Fruit fly (Drosophila melanogaster) whole organism, embryonic: Measurements from ENCODE around the gene side-III.
A peak's percentile ranks its signal among the peaks of the same experiment; 100 is the strongest.

Source experiments
- Abd-B ChIP-seq: fragments of 200-800 bp; sonication (Bioruptor generic); optimal IDR thresholded peaks from 2 replicates; lab custom pipeline; 2018; ENCODE audit warnings: missing biosample characterization, mild to moderate bottlenecking, missing genetic modification characterization, moderate library complexity
- Bgb ChIP-seq: fragments of 200-800 bp; sonication (Bioruptor generic); IDR thresholded peaks from 2 replicates; pipeline ENCODE4 v1.3.6; 2022; ENCODE audit warnings: missing biosample characterization, missing genetic modification characterization; ENCODE audit not compliant: partially characterized antibody
- C15 ChIP-seq: fragments of 200-800 bp; sonication (Bioruptor generic); IDR thresholded peaks from 3 replicates; pipeline ENCODE4 v1.3.6; 2022; ENCODE audit warnings: missing biosample characterization, missing genetic modification characterization
- CG10321 ChIP-seq: fragments of 200-800 bp; sonication (Bioruptor generic); IDR thresholded peaks from 2 replicates; pipeline ENCODE4 v1.3.6; 2022; ENCODE audit warnings: missing biosample characterization, missing genetic modification characterization
- CG10959 ChIP-seq: fragments of 200-800 bp; sonication (Bioruptor generic); IDR thresholded peaks from 2 replicates; pipeline ENCODE4 v1.3.6; 2022; ENCODE audit warnings: missing biosample characterization, missing genetic modification characterization
- CG11504 ChIP-seq: fragments of 200-800 bp; sonication (Bioruptor generic); optimal IDR thresholded peaks from 3 replicates; lab custom pipeline; 2019; ENCODE audit warnings: missing biosample characterization, mild to moderate bottlenecking, missing genetic modification characterization, moderate library complexity
- CG12155 ChIP-seq: fragments of 200-800 bp; sonication (Bioruptor generic); optimal IDR thresholded peaks from 3 replicates; lab custom pipeline; 2016; ENCODE audit warnings: missing biosample characterization, missing genetic modification characterization
- CG13123 ChIP-seq: fragments of 200-800 bp; sonication (Bioruptor generic); optimal IDR thresholded peaks from 2 replicates; lab custom pipeline; 2016; ENCODE audit warnings: missing biosample characterization, missing genetic modification characterization
- CG13424 ChIP-seq: fragments of 200-800 bp; sonication (Bioruptor generic); optimal IDR thresholded peaks from 2 replicates; lab custom pipeline; 2019; ENCODE audit warnings: missing biosample characterization, mild to moderate bottlenecking, missing genetic modification characterization, moderate library complexity
- CG17328 ChIP-seq: fragments of 200-800 bp; sonication (Bioruptor generic); IDR thresholded peaks from 2 replicates; pipeline ENCODE4 v1.3.6; 2022; ENCODE audit warnings: missing biosample characterization, missing genetic modification characterization
- CG18599 ChIP-seq: fragments of 200-800 bp; sonication (Bioruptor generic); optimal IDR thresholded peaks from 3 replicates; lab custom pipeline; 2017; ENCODE audit warnings: missing biosample characterization, missing genetic modification characterization, mild to moderate bottlenecking, moderate library complexity, missing genetic modification reagents
- CG2202 ChIP-seq: fragments of 200-800 bp; sonication (Bioruptor generic); optimal IDR thresholded peaks from 2 replicates; lab custom pipeline; 2018; ENCODE audit warnings: missing biosample characterization, mild to moderate bottlenecking, missing genetic modification characterization
- CG2889 ChIP-seq: fragments of 200-800 bp; sonication (Bioruptor generic); IDR thresholded peaks from 3 replicates; pipeline ENCODE4 v1.3.6; 2022; ENCODE audit warnings: missing biosample characterization, missing genetic modification characterization
- CG3281 ChIP-seq: fragments of 200-800 bp; sonication (Bioruptor generic); optimal IDR thresholded peaks from 3 replicates; lab custom pipeline; 2017; ENCODE audit warnings: missing biosample characterization, mild to moderate bottlenecking, missing genetic modification characterization
- CG3838 ChIP-seq: fragments of 200-800 bp; sonication (Bioruptor generic); optimal IDR thresholded peaks from 3 replicates; lab custom pipeline; 2016; ENCODE audit warnings: missing biosample characterization, missing genetic modification characterization
- CG42726 ChIP-seq: fragments of 200-800 bp; sonication (Bioruptor generic); IDR thresholded peaks from 2 replicates; pipeline ENCODE4 v1.3.6; 2022; ENCODE audit warnings: missing biosample characterization, missing genetic modification characterization; ENCODE audit not compliant: partially characterized antibody
- CG4282 ChIP-seq: fragments of 200-800 bp; sonication (Bioruptor generic); optimal IDR thresholded peaks from 2 replicates; lab custom pipeline; 2016; ENCODE audit warnings: missing biosample characterization, missing genetic modification characterization
- CG6654 ChIP-seq: fragments of 200-800 bp; sonication (Bioruptor generic); optimal IDR thresholded peaks from 2 replicates; lab custom pipeline; 2017; ENCODE audit warnings: missing biosample characterization, mild to moderate bottlenecking, missing genetic modification characterization
- CG7839 ChIP-seq: fragments of 200-800 bp; sonication (Bioruptor generic); optimal IDR thresholded peaks from 3 replicates; lab custom pipeline; 2018; ENCODE audit warnings: missing biosample characterization, mild to moderate bottlenecking, missing genetic modification characterization, moderate library complexity
- CG8359 ChIP-seq: fragments of 200-800 bp; sonication (Bioruptor generic); optimal IDR thresholded peaks from 2 replicates; lab custom pipeline; 2017; ENCODE audit warnings: missing biosample characterization, mild to moderate bottlenecking, missing genetic modification characterization, borderline replicate concordance
- CTCF ChIP-seq: fragments of 200-800 bp; sonication (Bioruptor generic); optimal IDR thresholded peaks from 2 replicates; lab custom pipeline; 2017; ENCODE audit warnings: missing biosample characterization, mild to moderate bottlenecking, missing genetic modification characterization, moderate library complexity
- CrebB ChIP-seq: fragments of 200-800 bp; sonication (Bioruptor generic); optimal IDR thresholded peaks from 3 replicates; lab custom pipeline; 2018; ENCODE audit warnings: missing biosample characterization, mild to moderate bottlenecking, missing genetic modification characterization
- Dll ChIP-seq: fragments of 200-800 bp; sonication (Bioruptor generic); IDR thresholded peaks from 4 replicates; pipeline ENCODE4 v1.3.6; 2022; ENCODE audit warnings: missing biosample characterization, missing genetic modification characterization; ENCODE audit not compliant: partially characterized antibody
- Doc2 ChIP-seq: fragments of 200-800 bp; sonication (Bioruptor generic); IDR thresholded peaks from 2 replicates; pipeline ENCODE4 v1.3.6; 2022; ENCODE audit warnings: missing biosample characterization, missing genetic modification characterization
- HLHmδ ChIP-seq: fragments of 200-800 bp; sonication (Bioruptor generic); optimal IDR thresholded peaks from 2 replicates; lab custom pipeline; 2018; ENCODE audit warnings: missing biosample characterization, mild to moderate bottlenecking, missing genetic modification characterization, moderate library complexity
- Hand ChIP-seq: fragments of 200-800 bp; sonication (Bioruptor generic); optimal IDR thresholded peaks from 2 replicates; lab custom pipeline; 2017; ENCODE audit warnings: mild to moderate bottlenecking, missing biosample characterization, missing genetic modification reagents, missing genetic modification characterization
- Hr51 ChIP-seq, 2 experiments: fragments of 200-800 bp; sonication (Bioruptor generic); optimal IDR thresholded peaks; 2 replicates in 1 of 2; 3 replicates in 1 of 2; lab custom pipeline; 2016 to 2018; ENCODE audit warnings: missing biosample characterization in 2 of 2, missing genetic modification characterization in 2 of 2, mild to moderate bottlenecking in 1 of 2, moderate library complexity in 1 of 2
- NC2α ChIP-seq: fragments of 200-800 bp; sonication (Bioruptor generic); optimal IDR thresholded peaks from 2 replicates; lab custom pipeline; 2016; ENCODE audit warnings: missing biosample characterization, missing genetic modification characterization
- Optix ChIP-seq: fragments of 200-800 bp; sonication (Bioruptor generic); IDR thresholded peaks from 3 replicates; pipeline ENCODE4 v1.3.6; 2022; ENCODE audit warnings: missing biosample characterization, missing genetic modification characterization
- Xbp1 ChIP-seq: fragments of 200-800 bp; sonication (Bioruptor generic); optimal IDR thresholded peaks from 3 replicates; lab custom pipeline; 2016; ENCODE audit warnings: missing biosample characterization, mild to moderate bottlenecking, missing genetic modification characterization
- Xrp1 ChIP-seq: fragments of 200-800 bp; sonication (Bioruptor generic); IDR thresholded peaks from 2 replicates; pipeline ENCODE4 v1.3.6; 2022; ENCODE audit warnings: missing biosample characterization, missing genetic modification characterization
- ash1 ChIP-seq: fragments of 200-800 bp; sonication (Bioruptor generic); optimal IDR thresholded peaks from 2 replicates; lab custom pipeline; 2018; ENCODE audit warnings: missing biosample characterization, mild to moderate bottlenecking, missing genetic modification characterization
- btn ChIP-seq: fragments of 200-800 bp; sonication (Bioruptor generic); optimal IDR thresholded peaks from 2 replicates; lab custom pipeline; 2016; ENCODE audit warnings: missing biosample characterization, missing genetic modification characterization
- cg ChIP-seq: fragments of 200-800 bp; sonication (Bioruptor generic); optimal IDR thresholded peaks from 3 replicates; lab custom pipeline; 2019; ENCODE audit warnings: missing biosample characterization, mild to moderate bottlenecking, missing genetic modification characterization, moderate library complexity
- cwo ChIP-seq: fragments of 200-800 bp; sonication (Bioruptor generic); optimal IDR thresholded peaks from 3 replicates; lab custom pipeline; 2017; ENCODE audit warnings: missing biosample characterization, missing genetic modification characterization, mild to moderate bottlenecking, moderate library complexity, missing genetic modification reagents
- da ChIP-seq: fragments of 200-800 bp; sonication (Bioruptor generic); optimal IDR thresholded peaks from 2 replicates; lab custom pipeline; 2016; ENCODE audit warnings: missing biosample characterization, missing genetic modification characterization
- disco-r ChIP-seq: fragments of 200-800 bp; sonication (Bioruptor generic); optimal IDR thresholded peaks from 2 replicates; lab custom pipeline; 2016; ENCODE audit warnings: missing biosample characterization, missing genetic modification characterization
- hb ChIP-seq: fragments of 200-800 bp; sonication (Bioruptor generic); IDR thresholded peaks from 3 replicates; pipeline ENCODE4 v1.3.6; 2022; ENCODE audit warnings: missing biosample characterization, missing genetic modification characterization; ENCODE audit not compliant: partially characterized antibody
- knrl ChIP-seq: fragments of 200-800 bp; sonication (Bioruptor generic); IDR thresholded peaks from 3 replicates; pipeline ENCODE4 v1.3.6; 2022; ENCODE audit warnings: missing biosample characterization, missing genetic modification characterization; ENCODE audit not compliant: partially characterized antibody
- lbe ChIP-seq: fragments of 200-800 bp; sonication (Bioruptor generic); optimal IDR thresholded peaks from 2 replicates; lab custom pipeline; 2016; ENCODE audit warnings: missing biosample characterization, mild to moderate bottlenecking, missing genetic modification characterization
- mld ChIP-seq: fragments of 200-800 bp; sonication (Bioruptor generic); IDR thresholded peaks from 3 replicates; pipeline ENCODE4 v1.3.6; 2022; ENCODE audit warnings: missing biosample characterization, missing genetic modification characterization; ENCODE audit not compliant: partially characterized antibody
- pum ChIP-seq: fragments of 200-800 bp; sonication (Bioruptor generic); optimal IDR thresholded peaks from 2 replicates; lab custom pipeline; 2016; ENCODE audit warnings: missing biosample characterization, missing genetic modification characterization
- run ChIP-seq: fragments of 200-800 bp; sonication (Bioruptor generic); optimal IDR thresholded peaks from 3 replicates; lab custom pipeline; 2018; ENCODE audit warnings: missing biosample characterization, mild to moderate bottlenecking, missing genetic modification characterization
- sisA ChIP-seq: fragments of 200-800 bp; sonication (Bioruptor generic); IDR thresholded peaks from 2 replicates; pipeline ENCODE4 v1.3.6; 2022; ENCODE audit warnings: missing biosample characterization, missing genetic modification characterization
- tll ChIP-seq, 2 experiments: fragments of 200-800 bp in 1 of 2; fragments of >200 bp in 1 of 2; sonication (Bioruptor generic) in 1 of 2; optimal IDR thresholded peaks; 2 replicates each; lab custom pipeline; 2017 to 2019; ENCODE audit warnings: missing biosample characterization in 2 of 2, missing genetic modification characterization in 2 of 2, mild to moderate bottlenecking in 1 of 2, moderate library complexity in 1 of 2

The side-III gene

DNA sequence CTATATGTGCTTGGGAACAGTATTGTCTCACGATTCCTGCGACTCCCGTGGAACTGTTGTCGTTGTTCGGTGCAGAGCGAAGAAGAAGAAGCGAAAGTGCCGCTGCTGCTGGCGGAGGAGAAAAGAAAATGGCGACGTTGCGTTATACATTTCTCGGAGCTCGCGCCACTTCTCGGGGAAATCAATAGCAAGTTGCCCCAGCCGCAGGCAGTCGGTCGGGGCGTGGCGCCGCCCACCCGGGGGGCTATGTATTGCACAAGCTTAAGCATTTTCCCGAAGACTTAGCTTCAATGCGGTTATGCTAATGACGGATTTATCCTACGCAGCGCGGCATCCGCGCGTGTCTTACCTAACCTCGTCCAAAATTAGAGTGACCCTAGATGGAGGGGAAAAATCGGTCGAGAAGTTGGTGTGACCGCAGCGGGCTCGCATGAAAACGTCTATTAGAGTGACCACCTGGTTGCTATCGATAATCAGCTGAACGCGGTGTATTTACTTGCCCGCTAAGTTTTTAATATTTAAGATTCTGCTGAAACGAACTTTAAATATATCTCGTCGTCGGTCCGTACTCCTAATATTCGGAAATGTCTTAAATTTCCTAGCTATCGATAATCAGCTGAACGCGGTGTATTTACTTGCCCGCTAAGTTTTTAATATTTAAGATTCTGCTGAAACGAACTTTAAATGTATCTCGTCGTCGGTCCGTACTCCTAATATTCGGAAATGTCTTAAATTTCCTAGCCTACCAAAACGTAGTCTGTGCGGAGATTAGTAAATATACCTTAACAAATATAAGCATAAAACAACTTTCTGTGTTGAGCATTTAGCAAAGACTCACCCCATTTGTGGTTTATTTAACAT lies 49.1 kb upstream of the side-III start, which contains the start of gene Rm62 (continued):
- TF ChIP-seq tll (GFP tag; optimal IDR thresholded peaks at IDR 0.05; lab: Kevin White, UChicago): no peak
- peak; percentile 68 for TF ChIP-seq HLHmδ
- no peak for TF ChIP-seq lbe (GFP tag; lab: Kevin White, UChicago)
- TF ChIP-seq knrl (GFP tag; lab: Robert Waterston, UW): peak; percentile 54; the same call in 2 of the 3 replicates
- no peak for TF ChIP-seq CG8359 (GFP tag; lab: Kevin White, UChicago)
- no peak for TF ChIP-seq btn (GFP tag; lab: Kevin White, UChicago)
- TF ChIP-seq CTCF (GFP tag; lab: Kevin White, UChicago): peak; percentile 22
- TF ChIP-seq Optix (GFP tag; lab: Robert Waterston, UW): no peak
- TF ChIP-seq C15 (GFP tag; lab: Robert Waterston, UW): no peak
- TF ChIP-seq Xbp1 (GFP tag; lab: Kevin White, UChicago): no peak
- no peak for TF ChIP-seq CG2889 (GFP tag; lab: Robert Waterston, UW)
- no peak for TF ChIP-seq cg
- no peak for TF ChIP-seq CG13123 (GFP tag; lab: Kevin White, UChicago)
- peak; percentile 40; the same call in 1 of the 2 replicates for TF ChIP-seq Xrp1
- no peak for TF ChIP-seq Abd-B
- TF ChIP-seq ash1: no peak

DNA sequence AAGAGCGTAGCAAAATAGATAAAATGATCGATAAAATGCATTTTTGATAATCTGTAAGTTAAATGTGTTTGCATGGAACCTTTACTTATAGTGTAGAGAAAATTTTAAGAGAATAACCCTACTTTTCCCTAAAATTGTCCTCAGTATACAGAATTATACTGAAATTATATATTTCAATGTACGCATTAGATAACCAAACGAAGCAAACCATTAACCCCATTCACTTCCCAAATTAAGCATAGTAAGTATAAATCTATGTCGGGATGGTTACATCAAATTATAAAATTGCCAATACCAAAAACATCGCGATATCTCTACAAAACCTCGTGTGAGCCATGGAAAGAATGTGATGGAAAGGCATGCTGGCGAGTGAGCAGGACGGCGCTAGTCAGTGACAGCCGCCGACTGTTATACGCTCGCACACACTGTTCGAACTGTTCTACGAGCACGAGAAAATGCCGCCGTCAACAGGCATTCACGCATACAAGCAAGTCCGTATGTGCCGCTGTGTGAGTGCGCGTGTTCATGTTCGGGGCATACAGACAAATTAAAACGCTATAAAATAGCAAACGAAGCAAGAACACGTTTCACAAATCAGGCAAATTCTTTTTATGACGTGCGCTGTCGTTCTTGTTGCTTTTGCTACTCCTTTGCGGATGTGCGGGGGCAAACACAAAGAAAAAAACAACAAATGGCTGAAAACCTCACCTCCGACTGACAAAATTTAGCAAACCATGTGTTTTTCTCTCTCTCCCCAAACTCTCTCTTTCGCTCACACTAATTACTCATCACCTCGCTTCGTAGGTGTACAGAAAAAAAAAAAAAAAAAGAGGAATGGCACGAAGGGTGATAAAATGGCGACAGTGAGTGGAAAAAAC lies 48.0 kb upstream of the side-III start:
- no peak for TF ChIP-seq NC2α (GFP tag; lab: Kevin White, UChicago)
- TF ChIP-seq CG13424 (tag; lab: Kevin White, UChicago): no peak
- TF ChIP-seq CG2202 (tag; lab: Kevin White, UChicago): no peak
- no peak for TF ChIP-seq hb
- no peak for TF ChIP-seq CG4282
- peak; percentile 81 for TF ChIP-seq cwo (GFP tag; lab: Kevin White, UChicago)
- no peak for TF ChIP-seq run (tag; lab: Kevin White, UChicago)
- TF ChIP-seq pum (GFP tag; lab: Kevin White, UChicago): no peak
- peak; percentile 94 for TF ChIP-seq CG10321 (GFP tag; lab: Robert Waterston, UW)
- no peak for TF ChIP-seq sisA (GFP tag; lab: Robert Waterston, UW)
- no peak for TF ChIP-seq Doc2 (GFP tag; lab: Robert Waterston, UW)
- no peak for TF ChIP-seq disco-r
- peak; percentile 55 for TF ChIP-seq HLHmδ
- TF ChIP-seq CrebB (tag; lab: Kevin White, UChicago): no peak
- no peak for TF ChIP-seq Hr51 (GFP tag; optimal IDR thresholded peaks at IDR 0.05; lab: Kevin White, UChicago)
- no peak for TF ChIP-seq CG7839 (tag; lab: Kevin White, UChicago)
- peak; percentile 59 for TF ChIP-seq CG18599
- TF ChIP-seq CG3838 (GFP tag; lab: Kevin White, UChicago): no peak
- TF ChIP-seq CG6654 (GFP tag; lab: Kevin White, UChicago): no peak
- no peak for TF ChIP-seq CG10959 (GFP tag; lab: Robert Waterston, UW)
- TF ChIP-seq Hand (GFP tag; lab: Kevin White, UChicago): peak; percentile 24
- TF ChIP-seq Bgb: peak; percentile 50; the same call in 1 of the 2 replicates
- no peak for TF ChIP-seq CG12155 (GFP tag; lab: Kevin White, UChicago)
- no peak for TF ChIP-seq CG17328 (GFP tag; lab: Robert Waterston, UW)
- TF ChIP-seq da (GFP tag; lab: Kevin White, UChicago): no peak
- peak; percentile 31 for TF ChIP-seq CG3281 (GFP tag; lab: Kevin White, UChicago)
- TF ChIP-seq CG11504 (tag; lab: Kevin White, UChicago): no peak
- TF ChIP-seq CG42726 (GFP tag; lab: Robert Waterston, UW): no peak
- TF ChIP-seq Dll (GFP tag; lab: Robert Waterston, UW): 0 out of 4 replicates have a peak, but pooled peaks have one; percentile 32
- TF ChIP-seq mld: no peak
